Worm (Caenorhabditis elegans): Measurements from ENCODE around the gene ceh-38.

Gene ceh-38

DNA sequence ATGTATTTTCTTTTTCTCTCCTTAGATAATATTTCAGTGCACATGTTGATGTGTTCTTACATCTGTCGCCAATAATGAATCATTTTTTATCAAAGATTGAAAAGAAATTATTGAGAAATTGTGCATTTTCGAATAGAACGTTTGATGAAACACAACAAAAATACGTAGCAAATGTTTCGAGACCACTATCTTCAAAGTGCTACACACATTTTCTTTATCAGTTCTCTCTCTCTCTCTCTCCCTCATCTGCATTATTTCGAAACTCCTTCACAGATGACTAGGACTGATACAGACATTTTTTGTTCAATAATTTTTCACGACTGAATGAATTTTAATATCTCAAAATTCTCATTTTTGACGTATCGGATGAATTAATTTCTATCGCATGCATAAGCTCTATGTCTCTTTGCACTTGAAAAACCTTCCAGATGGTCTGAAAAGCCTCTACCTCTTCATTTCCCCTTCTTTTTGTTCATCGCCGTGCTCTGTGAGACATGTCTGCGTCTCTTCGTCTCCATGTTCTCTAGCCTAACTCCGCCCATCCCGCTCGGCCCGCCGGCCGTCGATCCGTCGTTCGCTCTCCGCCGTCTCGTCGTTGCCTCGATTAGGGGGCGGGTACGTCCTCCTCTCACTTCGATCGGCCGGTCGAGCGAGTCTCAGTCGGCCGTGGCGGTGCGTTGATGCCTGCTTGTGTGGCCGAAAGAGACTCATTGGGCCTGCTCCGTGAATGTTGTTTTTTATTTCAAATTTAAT lies 7.9 kb upstream of the ceh-38 start:
- TF ChIP-seq zip-2 (tag; optimal IDR thresholded peaks at IDR 0.05) (no peak), lin-15B (tag; optimal IDR thresholded peaks at IDR 0.05) (no peak), tag-97 (GFP tag; IDR thresholded peaks at IDR 0.05) (no peak), mep-1 (tag; optimal IDR thresholded peaks at IDR 0.05) (peak; percentile 30), duxl-1 (tag; optimal IDR thresholded peaks at IDR 0.05; ENCODE audit: poor library complexity) (no peak), snpc-4 (tag; optimal IDR thresholded peaks at IDR 0.05) (no peak), vab-7 (GFP tag; IDR thresholded peaks at IDR 0.05) (0 out of 2 replicates have a peak, but pooled peaks have one; percentile 37), ztf-7 (tag; optimal IDR thresholded peaks at IDR 0.05) (no peak), unc-39 (tag; optimal IDR thresholded peaks at IDR 0.05) (no peak), dpl-1 (GFP tag; optimal IDR thresholded peaks at IDR 0.05) (peak; percentile 7), mxl-3 (GFP tag; optimal IDR thresholded peaks at IDR 0.05) (no peak), hif-1 (tag; optimal IDR thresholded peaks at IDR 0.05) (peak in 1 of 2 experiments; percentile 31), nhr-10 (tag; optimal IDR thresholded peaks at IDR 0.05) (no peak), ceh-32 (tag; optimal IDR thresholded peaks at IDR 0.05; ENCODE audit: poor library complexity) (no peak), nhr-48 (tag; optimal IDR thresholded peaks at IDR 0.05) (no peak), dmd-6 (GFP tag; IDR thresholded peaks at IDR 0.05) (peak; percentile 29), Y105C5A.15 (GFP tag; IDR thresholded peaks at IDR 0.05) (no peak), R02D3.7 (tag; optimal IDR thresholded peaks at IDR 0.05) (no peak), lim-7 (GFP tag; IDR thresholded peaks at IDR 0.05) (no peak), sdz-12 (GFP tag; optimal IDR thresholded peaks at IDR 0.05) (no peak), hlh-30 (tag; optimal IDR thresholded peaks at IDR 0.05; ENCODE audit: insufficient read depth) (no peak), dve-1 (tag; optimal IDR thresholded peaks at IDR 0.05; ENCODE audit: insufficient read depth) (peak; percentile 18), mxl-2 (GFP tag; conservative IDR thresholded peaks at IDR 0.05) (no peak), zip-11 (GFP tag; IDR thresholded peaks at IDR 0.05) (no peak), daf-16 (GFP tag; optimal IDR thresholded peaks at IDR 0.05) (no peak), daf-16 (tag; optimal IDR thresholded peaks at IDR 0.05) (peak; percentile 73), nhr-76 (tag; optimal IDR thresholded peaks at IDR 0.05) (no peak), nhr-77 (tag; optimal IDR thresholded peaks at IDR 0.05) (peak; percentile 43), cey-2 (tag; optimal IDR thresholded peaks at IDR 0.05; ENCODE audit: borderline replicate concordance, insufficient read depth) (no peak), lin-39 (tag; optimal IDR thresholded peaks at IDR 0.05) (no peak), ama-1 (optimal IDR thresholded peaks at IDR 0.05) (no peak), F37D6.2 (tag; optimal IDR thresholded peaks at IDR 0.05) (peak; percentile 51), ceh-44 (GFP tag; IDR thresholded peaks at IDR 0.05) (0 out of 2 replicates have a peak, but pooled peaks have one; percentile 14), spr-1 (tag; optimal IDR thresholded peaks at IDR 0.05) (peak; percentile 16), nhr-42 (GFP tag; IDR thresholded peaks at IDR 0.05) (no peak), daf-12 (tag; optimal IDR thresholded peaks at IDR 0.05) (no peak), aha-1 (tag) (peak; percentile 89), fkh-10 (GFP tag; optimal IDR thresholded peaks at IDR 0.05) (no peak), ceh-20 (GFP tag; IDR thresholded peaks at IDR 0.05) (no peak), aly-2 (tag; optimal IDR thresholded peaks at IDR 0.05) (no peak), lsy-2 (tag; optimal IDR thresholded peaks at IDR 0.05) (no peak), nhr-25 (tag; optimal IDR thresholded peaks at IDR 0.05; ENCODE audit: borderline replicate concordance, insufficient read depth) (no peak), nhr-41 (GFP tag; IDR thresholded peaks at IDR 0.05) (no peak), hlh-11 (tag; optimal IDR thresholded peaks at IDR 0.05) (peak; percentile 30), mdt-29 (GFP tag; IDR thresholded peaks at IDR 0.05) (no peak), nhr-102 (tag; optimal IDR thresholded peaks at IDR 0.05) (no peak), spr-3 (GFP tag; optimal IDR thresholded peaks at IDR 0.05) (no peak), D1046.2 (GFP tag; IDR thresholded peaks at IDR 0.05) (no peak), nhr-11 (tag; optimal IDR thresholded peaks at IDR 0.05) (no peak), madf-5 (GFP tag; IDR thresholded peaks at IDR 0.05) (no peak), unc-130 (GFP tag; optimal IDR thresholded peaks at IDR 0.05) (no peak)

Data from whole organism, L4 larva.